Worm (Caenorhabditis elegans): ENCODE results near the gene F56B3.6.

Gene F56B3.6

ce11 chrIV:800518-800917, 12.7 kb downstream of the F56B3.6 start, which contains the start of gene mrpl-46:
Gene mrpl-46, plus strand, starts transcription at chrIV:800818.
- TF ChIP-seq Y55F3AM.14 (GFP tag; optimal IDR thresholded peaks at IDR 0.05) (no peak), blmp-1 (tag; optimal IDR thresholded peaks at IDR 0.05; ENCODE audit: insufficient read depth) (no peak), egl-27 (tag; optimal IDR thresholded peaks at IDR 0.05) (no peak), crh-2 (tag; optimal IDR thresholded peaks at IDR 0.05) (no peak), mbf-1 (tag; optimal IDR thresholded peaks at IDR 0.05) (no peak), nhr-21 (tag; optimal IDR thresholded peaks at IDR 0.05) (no peak), lin-13 (GFP tag; optimal IDR thresholded peaks at IDR 0.05) (no peak), nhr-129 (tag; optimal IDR thresholded peaks at IDR 0.05) (no peak), dmd-4 (tag; optimal IDR thresholded peaks at IDR 0.05) (no peak), lin-39 (tag; optimal IDR thresholded peaks at IDR 0.05) (no peak), lin-11 (tag; optimal IDR thresholded peaks at IDR 0.05) (no peak), nhr-25 (tag; optimal IDR thresholded peaks at IDR 0.05) (no peak), nhr-11 (tag; optimal IDR thresholded peaks at IDR 0.05) (no peak), ztf-1 (GFP tag; conservative IDR thresholded peaks at IDR 0.05) (no peak), sma-9 (GFP tag; optimal IDR thresholded peaks at IDR 0.05) (no peak), sma-9 (tag; optimal IDR thresholded peaks at IDR 0.05) (no peak), fos-1 (tag; optimal IDR thresholded peaks at IDR 0.05) (no peak), R02D3.7 (tag; optimal IDR thresholded peaks at IDR 0.05) (no peak), elt-1 (tag; optimal IDR thresholded peaks at IDR 0.05) (no peak), ama-1 (optimal IDR thresholded peaks at IDR 0.05) (no peak), zag-1 (tag; optimal IDR thresholded peaks at IDR 0.05) (no peak)

ce11 chrIV:801162-801561, 13.3 kb downstream of the F56B3.6 start:
- TF ChIP-seq alr-1 (tag; optimal IDR thresholded peaks at IDR 0.05) (no peak), nhr-12 (tag; optimal IDR thresholded peaks at IDR 0.05) (no peak), aly-2 (tag; optimal IDR thresholded peaks at IDR 0.05) (no peak), snpc-4 (tag; optimal IDR thresholded peaks at IDR 0.05) (no peak), mab-5 (tag; optimal IDR thresholded peaks at IDR 0.05) (no peak)

ce11 chrIV:804802-805201, 16.9 kb downstream of the F56B3.6 start, which contains the start of gene Y55F3BL.4:
Gene Y55F3BL.4, plus strand, starts transcription at chrIV:805102.
- TF ChIP-seq mab-5 (tag; optimal IDR thresholded peaks at IDR 0.05), result no peak
- no peak for TF ChIP-seq sma-3 (GFP tag; optimal IDR thresholded peaks at IDR 0.05)
- TF ChIP-seq blmp-1 (tag; optimal IDR thresholded peaks at IDR 0.05; ENCODE audit: insufficient read depth), result no peak
- no peak for TF ChIP-seq alr-1 (tag; optimal IDR thresholded peaks at IDR 0.05)
- TF ChIP-seq zag-1 (tag; optimal IDR thresholded peaks at IDR 0.05), result no peak
- no peak for TF ChIP-seq lsy-2 (tag; optimal IDR thresholded peaks at IDR 0.05)
- no peak for TF ChIP-seq C34F6.9 (tag; optimal IDR thresholded peaks at IDR 0.05)
- no peak for TF ChIP-seq unc-39 (tag; optimal IDR thresholded peaks at IDR 0.05)
- TF ChIP-seq F13H6.1 (tag; optimal IDR thresholded peaks at IDR 0.05), result no peak

ce11 chrIV:805693-806092, 17.8 kb downstream of the F56B3.6 start:
- TF ChIP-seq aly-2 (tag; optimal IDR thresholded peaks at IDR 0.05) (no peak), ama-1 (optimal IDR thresholded peaks at IDR 0.05) (no peak), ceh-16 (tag; optimal IDR thresholded peaks at IDR 0.05) (no peak), nhr-21 (tag; optimal IDR thresholded peaks at IDR 0.05) (no peak), skn-1 (tag; optimal IDR thresholded peaks at IDR 0.05) (no peak), crh-2 (tag; optimal IDR thresholded peaks at IDR 0.05) (no peak), lin-11 (tag; optimal IDR thresholded peaks at IDR 0.05) (no peak), nhr-6 (tag; optimal IDR thresholded peaks at IDR 0.05) (no peak), lin-13 (GFP tag; optimal IDR thresholded peaks at IDR 0.05) (no peak), nhr-11 (tag; optimal IDR thresholded peaks at IDR 0.05) (no peak), unc-39 (tag; optimal IDR thresholded peaks at IDR 0.05) (no peak)

- TF ChIP-seq lin-11 (tag; optimal IDR thresholded peaks at IDR 0.05) (peak; percentile 34), egl-27 (tag; optimal IDR thresholded peaks at IDR 0.05) (no peak)
Measured at ce11 chrIV:807027-807516, 19.2 kb downstream of the F56B3.6 start, which contains the start of gene Y55F3BL.6. Gene Y55F3BL.6, minus strand, starts transcription at chrIV:807077.

ce11 chrIV:813341-813740, 25.5 kb downstream of the F56B3.6 start:
- TF ChIP-seq gmeb-1 (tag; optimal IDR thresholded peaks at IDR 0.05) (peak; percentile 29), lsy-2 (tag; optimal IDR thresholded peaks at IDR 0.05) (peak in 1 of 2 experiments; percentile 31), F13H6.1 (tag; optimal IDR thresholded peaks at IDR 0.05) (peak; percentile 6), unc-55 (GFP tag; optimal IDR thresholded peaks at IDR 0.05) (peak; percentile 55)
